Fruit fly (Drosophila melanogaster) whole organism, embryonic: ENCODE measurements around the gene CG12992.

Source experiments
- Bteb2 ChIP-seq: fragments of 200-800 bp; sonication (Bioruptor generic); optimal IDR thresholded peaks from 2 replicates; lab custom pipeline; 2016; ENCODE audit warnings: missing biosample characterization, missing genetic modification characterization
- C15 ChIP-seq: fragments of 200-800 bp; sonication (Bioruptor generic); IDR thresholded peaks from 3 replicates; pipeline ENCODE4 v1.3.6; 2022; ENCODE audit warnings: missing biosample characterization, missing genetic modification characterization
- CG10366 ChIP-seq: fragments of 200-800 bp; sonication (Bioruptor generic); IDR thresholded peaks from 2 replicates; pipeline ENCODE4 v1.3.6; 2022; ENCODE audit warnings: missing biosample characterization, missing genetic modification characterization
- CG11093 ChIP-seq: fragments of 200-800 bp; sonication (Bioruptor generic); IDR thresholded peaks from 3 replicates; pipeline ENCODE4 v1.3.6; 2022; ENCODE audit warnings: missing biosample characterization, missing genetic modification characterization
- CG1233 ChIP-seq: fragments of 200-800 bp; sonication (Bioruptor generic); optimal IDR thresholded peaks from 4 replicates; lab custom pipeline; 2018; ENCODE audit warnings: missing biosample characterization, mild to moderate bottlenecking, missing genetic modification characterization
- CG12391 ChIP-seq: fragments of 200-800 bp; sonication (Bioruptor generic); optimal IDR thresholded peaks from 3 replicates; lab custom pipeline; 2018; ENCODE audit warnings: missing biosample characterization, mild to moderate bottlenecking, missing genetic modification characterization, moderate library complexity
- CG13775 ChIP-seq: fragments of 200-800 bp; sonication (Bioruptor generic); optimal IDR thresholded peaks from 3 replicates; lab custom pipeline; 2017; ENCODE audit warnings: missing biosample characterization, mild to moderate bottlenecking, missing genetic modification characterization
- CG14441 ChIP-seq: fragments of 200-800 bp; sonication (Bioruptor generic); IDR thresholded peaks from 2 replicates; pipeline ENCODE4 v1.3.6; 2022; ENCODE audit warnings: missing biosample characterization, missing genetic modification characterization
- CG15696 ChIP-seq: fragments of 200-800 bp; sonication (Bioruptor generic); optimal IDR thresholded peaks from 2 replicates; lab custom pipeline; 2019; ENCODE audit warnings: missing biosample characterization, mild to moderate bottlenecking, missing genetic modification characterization, moderate library complexity
- CG17328 ChIP-seq: fragments of 200-800 bp; sonication (Bioruptor generic); IDR thresholded peaks from 2 replicates; pipeline ENCODE4 v1.3.6; 2022; ENCODE audit warnings: missing biosample characterization, missing genetic modification characterization
- CG18262 ChIP-seq: fragments of 200-800 bp; optimal IDR thresholded peaks from 3 replicates; lab custom pipeline; 2019; ENCODE audit warnings: missing biosample characterization, mild to moderate bottlenecking, missing genetic modification characterization, moderate library complexity
- CG2889 ChIP-seq: fragments of 200-800 bp; sonication (Bioruptor generic); IDR thresholded peaks from 3 replicates; pipeline ENCODE4 v1.3.6; 2022; ENCODE audit warnings: missing biosample characterization, missing genetic modification characterization
- CG34224 ChIP-seq: fragments of 200-800 bp; sonication (Bioruptor generic); IDR thresholded peaks from 3 replicates; pipeline ENCODE4 v1.3.6; 2022; ENCODE audit warnings: missing biosample characterization, missing genetic modification characterization; ENCODE audit not compliant: partially characterized antibody
- CG3847 ChIP-seq: fragments of 200-800 bp; sonication (Bioruptor generic); IDR thresholded peaks from 2 replicates; pipeline ENCODE4 v1.3.6; 2022; ENCODE audit warnings: missing biosample characterization, missing genetic modification characterization
- CG7786 ChIP-seq: fragments of 200-800 bp; sonication (Bioruptor generic); optimal IDR thresholded peaks from 2 replicates; lab custom pipeline; 2016; ENCODE audit warnings: missing biosample characterization, missing genetic modification characterization
- CG8290 ChIP-seq, 3 experiments: fragments of 200-800 bp; sonication (Bioruptor generic); optimal IDR thresholded peaks; 2 replicates each; lab custom pipeline; 2016 to 2019; ENCODE audit warnings: missing biosample characterization in 3 of 3, missing genetic modification characterization in 3 of 3, mild to moderate bottlenecking in 2 of 3, moderate library complexity in 1 of 3
- CG9215 ChIP-seq: fragments of 200-800 bp; sonication (Bioruptor generic); IDR thresholded peaks from 2 replicates; pipeline ENCODE4 v1.3.6; 2022; ENCODE audit warnings: missing biosample characterization, missing genetic modification characterization
- CG9727 ChIP-seq: fragments of 200-800 bp; sonication (Bioruptor generic); optimal IDR thresholded peaks from 3 replicates; lab custom pipeline; 2017; ENCODE audit warnings: missing biosample characterization, mild to moderate bottlenecking, missing genetic modification characterization
- CG9876 ChIP-seq: fragments of 200-800 bp; sonication (Bioruptor generic); optimal IDR thresholded peaks from 2 replicates; lab custom pipeline; 2016; ENCODE audit warnings: missing biosample characterization, missing genetic modification characterization
- D19B ChIP-seq: fragments of 200-800 bp; sonication (Bioruptor generic); optimal IDR thresholded peaks from 2 replicates; lab custom pipeline; 2017; ENCODE audit warnings: missing biosample characterization, mild to moderate bottlenecking, missing genetic modification characterization
- Dbx ChIP-seq: fragments of 200-800 bp; sonication (Bioruptor generic); IDR thresholded peaks from 3 replicates; pipeline ENCODE4 v1.3.6; 2022; ENCODE audit warnings: missing biosample characterization, missing genetic modification characterization
- H15 ChIP-seq: fragments of 200-800 bp; sonication (Bioruptor generic); IDR thresholded peaks from 3 replicates; pipeline ENCODE4 v1.3.6; 2022; ENCODE audit warnings: missing biosample characterization, missing genetic modification characterization
- HmgZ ChIP-seq: fragments of 200-800 bp; sonication (Bioruptor generic); optimal IDR thresholded peaks from 2 replicates; lab custom pipeline; 2018; ENCODE audit warnings: missing biosample characterization, mild to moderate bottlenecking, missing genetic modification characterization
- Jarid2 ChIP-seq: fragments of 200-800 bp; sonication (Bioruptor generic); optimal IDR thresholded peaks from 3 replicates; lab custom pipeline; 2017; ENCODE audit warnings: mild to moderate bottlenecking, missing biosample characterization, missing genetic modification reagents, missing genetic modification characterization
- Kr ChIP-seq: fragments of 200-800 bp; sonication (Bioruptor generic); optimal IDR thresholded peaks from 2 replicates; lab custom pipeline; 2017; ENCODE audit warnings: missing biosample characterization, mild to moderate bottlenecking, missing genetic modification characterization
- Mad ChIP-seq: fragments of 200-800 bp; sonication (Bioruptor generic); optimal IDR thresholded peaks from 2 replicates; lab custom pipeline; 2016; ENCODE audit warnings: missing biosample characterization, missing genetic modification characterization
- Meics ChIP-seq: fragments of 200-800 bp; sonication (Bioruptor generic); optimal IDR thresholded peaks from 2 replicates; lab custom pipeline; 2017; ENCODE audit warnings: missing biosample characterization, mild to moderate bottlenecking, missing genetic modification characterization
- PHDP ChIP-seq: fragments of 200-800 bp; sonication (Bioruptor generic); optimal IDR thresholded peaks from 3 replicates; lab custom pipeline; 2018; ENCODE audit warnings: missing biosample characterization, mild to moderate bottlenecking, missing genetic modification characterization, moderate library complexity
- Pdp1 ChIP-seq, 2 experiments: fragments of 200-800 bp; sonication (Bioruptor generic); optimal IDR thresholded peaks; 3 replicates each; lab custom pipeline; 2016; ENCODE audit warnings: missing biosample characterization in 2 of 2, missing genetic modification characterization in 2 of 2, mild to moderate bottlenecking in 1 of 2, moderate library complexity in 1 of 2
- Poxn ChIP-seq: fragments of 200-800 bp; sonication (Bioruptor generic); IDR thresholded peaks from 2 replicates; pipeline ENCODE4 v1.3.6; 2022; ENCODE audit warnings: missing biosample characterization, missing genetic modification characterization
- Trl ChIP-seq, 3 experiments: fragments of >200 bp in 2 of 3; fragments of 200-800 bp in 1 of 3; sonication (Bioruptor generic) in 1 of 3; optimal IDR thresholded peaks; 2 replicates in 1 of 3; 3 replicates in 2 of 3; lab custom pipeline; 2016 to 2017; ENCODE audit warnings: missing biosample characterization in 1 of 3, missing genetic modification characterization in 1 of 3
- ato ChIP-seq: fragments of 200-800 bp; sonication (Bioruptor generic); IDR thresholded peaks from 2 replicates; pipeline ENCODE4 v1.3.6; 2022; ENCODE audit warnings: missing biosample characterization, missing genetic modification characterization; ENCODE audit not compliant: partially characterized antibody
- cas ChIP-seq: fragments of 200-800 bp; sonication (Bioruptor generic); IDR thresholded peaks from 2 replicates; pipeline ENCODE4 v1.3.6; 2022; ENCODE audit warnings: missing biosample characterization, missing genetic modification characterization
- crol ChIP-seq: fragments of 200-800 bp; sonication (Bioruptor generic); IDR thresholded peaks from 2 replicates; pipeline ENCODE4 v1.3.6; 2022; ENCODE audit warnings: missing biosample characterization, missing genetic modification characterization
- ftz-f1 ChIP-seq: fragments of 200-800 bp; sonication (Bioruptor generic); optimal IDR thresholded peaks from 2 replicates; lab custom pipeline; 2016; ENCODE audit warnings: missing biosample characterization, missing genetic modification characterization
- grau ChIP-seq: fragments of 200-800 bp; optimal IDR thresholded peaks from 3 replicates; lab custom pipeline; 2019; ENCODE audit warnings: missing biosample characterization, mild to moderate bottlenecking, missing genetic modification characterization, moderate library complexity
- gt ChIP-seq: fragments of 200-800 bp; sonication (Bioruptor generic); IDR thresholded peaks from 2 replicates; pipeline ENCODE4 v1.3.6; 2022; ENCODE audit warnings: missing biosample characterization, missing genetic modification characterization
- jing ChIP-seq: fragments of 200-800 bp; sonication (Bioruptor generic); optimal IDR thresholded peaks from 2 replicates; lab custom pipeline; 2018; ENCODE audit warnings: missing biosample characterization, mild to moderate bottlenecking, missing genetic modification characterization
- jumu ChIP-seq: fragments of 200-800 bp; sonication (Bioruptor generic); optimal IDR thresholded peaks from 3 replicates; lab custom pipeline; 2016; ENCODE audit warnings: missing biosample characterization, missing genetic modification characterization
- klu ChIP-seq: fragments of 200-800 bp; sonication (Bioruptor generic); IDR thresholded peaks from 2 replicates; pipeline ENCODE4 v1.3.6; 2022; ENCODE audit warnings: missing biosample characterization, missing genetic modification characterization
- kni ChIP-seq: fragments of 200-800 bp; sonication (Bioruptor generic); optimal IDR thresholded peaks from 3 replicates; lab custom pipeline; 2017; ENCODE audit warnings: mild to moderate bottlenecking, missing biosample characterization, missing genetic modification reagents, missing genetic modification characterization
- lbe ChIP-seq: fragments of 200-800 bp; sonication (Bioruptor generic); optimal IDR thresholded peaks from 2 replicates; lab custom pipeline; 2016; ENCODE audit warnings: missing biosample characterization, mild to moderate bottlenecking, missing genetic modification characterization
- lola ChIP-seq, 3 experiments: fragments of >200 bp in 2 of 3; fragments of 200-800 bp in 1 of 3; sonication (Bioruptor generic) in 1 of 3; optimal IDR thresholded peaks; 2 replicates each; lab custom pipeline; 2017 to 2019; ENCODE audit warnings: missing biosample characterization in 3 of 3, missing genetic modification characterization in 3 of 3, mild to moderate bottlenecking in 1 of 3, moderate library complexity in 1 of 3
- mam ChIP-seq: fragments of 200-800 bp; sonication (Bioruptor generic); optimal IDR thresholded peaks from 3 replicates; lab custom pipeline; 2016; ENCODE audit warnings: missing biosample characterization, missing genetic modification characterization
- mld ChIP-seq: fragments of 200-800 bp; sonication (Bioruptor generic); IDR thresholded peaks from 3 replicates; pipeline ENCODE4 v1.3.6; 2022; ENCODE audit warnings: missing biosample characterization, missing genetic modification characterization; ENCODE audit not compliant: partially characterized antibody
- nom ChIP-seq: fragments of 200-800 bp; sonication (Bioruptor generic); optimal IDR thresholded peaks from 2 replicates; lab custom pipeline; 2017; ENCODE audit warnings: missing biosample characterization, missing genetic modification characterization, mild to moderate bottlenecking, moderate library complexity, missing genetic modification reagents
- p53 ChIP-seq: fragments of 200-800 bp; sonication (Bioruptor generic); optimal IDR thresholded peaks from 2 replicates; lab custom pipeline; 2016; ENCODE audit warnings: missing biosample characterization, missing genetic modification characterization
- pb ChIP-seq: fragments of 200-800 bp; sonication (Bioruptor generic); optimal IDR thresholded peaks from 3 replicates; lab custom pipeline; 2016; ENCODE audit warnings: missing biosample characterization, missing genetic modification characterization
- seq ChIP-seq: fragments of 200-800 bp; sonication (Bioruptor generic); IDR thresholded peaks from 2 replicates; pipeline ENCODE4 v1.3.6; 2022; ENCODE audit warnings: missing biosample characterization, missing genetic modification characterization
- stwl ChIP-seq: fragments of 200-800 bp; sonication (Bioruptor generic); optimal IDR thresholded peaks from 3 replicates; lab custom pipeline; 2018; ENCODE audit warnings: missing biosample characterization, mild to moderate bottlenecking, missing genetic modification characterization, moderate library complexity

The CG12992 gene

DNA sequence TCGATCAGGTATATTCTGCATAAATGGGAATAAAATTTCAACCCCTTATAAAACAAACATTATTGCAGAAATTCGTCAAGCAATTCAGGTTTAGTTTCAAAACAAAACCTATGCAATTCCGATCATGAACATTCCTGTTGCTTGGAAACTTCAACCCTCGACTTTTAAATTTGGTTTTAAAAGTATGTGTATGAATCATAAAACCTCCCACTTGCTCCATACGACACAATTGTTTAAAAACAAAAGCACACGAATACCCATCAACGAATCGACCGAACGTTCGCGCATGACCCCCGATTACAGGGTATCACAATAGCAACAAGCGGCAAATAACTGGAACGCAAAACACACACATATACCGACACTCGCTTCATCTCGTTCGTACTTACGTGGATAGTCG, 10.5 kb upstream of the CG12992 start (continued):
- TF ChIP-seq ftz-f1, result no peak
- no peak for TF ChIP-seq gt (GFP tag; lab: Robert Waterston, UW)
- TF ChIP-seq Meics (GFP tag; lab: Kevin White, UChicago), result peak; percentile 21
- no peak for TF ChIP-seq kni (GFP tag; lab: Kevin White, UChicago)
- 0 out of 2 replicates have a peak, but pooled peaks have one; percentile 10 for TF ChIP-seq CG17328 (GFP tag; lab: Robert Waterston, UW)
- no peak for TF ChIP-seq Kr (GFP tag; lab: Kevin White, UChicago)
- TF ChIP-seq nom (GFP tag; lab: Kevin White, UChicago), result no peak
- peak; percentile 39 for TF ChIP-seq CG18262
- peak; percentile 30 for TF ChIP-seq CG12391
- TF ChIP-seq PHDP (tag; lab: Kevin White, UChicago), result peak; percentile 24
- no peak for TF ChIP-seq seq (GFP tag; lab: Robert Waterston, UW)
- TF ChIP-seq Jarid2 (GFP tag; lab: Kevin White, UChicago), result no peak
- TF ChIP-seq CG13775 (GFP tag; lab: Kevin White, UChicago), result peak; percentile 15
- peak; percentile 37 for TF ChIP-seq CG9727 (GFP tag; lab: Kevin White, UChicago)
- TF ChIP-seq cas (GFP tag; lab: Robert Waterston, UW), result no peak
- no peak for TF ChIP-seq Bteb2
- TF ChIP-seq CG3847 (GFP tag; lab: Robert Waterston, UW), result no peak
- TF ChIP-seq C15 (GFP tag; lab: Robert Waterston, UW), result no peak
- TF ChIP-seq CG1233 (GFP tag; lab: Kevin White, UChicago), result no peak
- TF ChIP-seq H15 (GFP tag; lab: Robert Waterston, UW), result 0 out of 3 replicates have a peak, but pooled peaks have one; percentile 25
- TF ChIP-seq p53 (GFP tag; lab: Kevin White, UChicago), result peak; percentile 47
- TF ChIP-seq CG15696 (tag; lab: Kevin White, UChicago), result peak; percentile 10
- TF ChIP-seq CG7786 (GFP tag; lab: Kevin White, UChicago), result no peak
- peak; percentile 16; the same call in 1 of the 2 replicates for TF ChIP-seq CG10366
- TF ChIP-seq jumu (GFP tag; lab: Kevin White, UChicago), result peak; percentile 25
- no peak for TF ChIP-seq mam
- no peak for TF ChIP-seq pb
- TF ChIP-seq CG11093 (GFP tag; lab: Robert Waterston, UW), result no peak
- peak; percentile 89 for TF ChIP-seq D19B
- no peak for TF ChIP-seq HmgZ (tag; lab: Kevin White, UChicago)
- peak in 1 of 2 experiments; percentile 27 for TF ChIP-seq Pdp1 (GFP tag; optimal IDR thresholded peaks at IDR 0.05; lab: Kevin White, UChicago)
- no peak for TF ChIP-seq Mad (GFP tag; lab: Kevin White, UChicago)
- no peak for TF ChIP-seq ato (GFP tag; lab: Robert Waterston, UW)
- TF ChIP-seq lbe (GFP tag; lab: Kevin White, UChicago), result no peak
- TF ChIP-seq CG8290 (GFP tag; optimal IDR thresholded peaks at IDR 0.05; lab: Kevin White, UChicago), result no peak
- peak in 1 of 2 experiments; percentile 51 for TF ChIP-seq CG8290 (tag; optimal IDR thresholded peaks at IDR 0.05; lab: Kevin White, UChicago)
- no peak for TF ChIP-seq CG34224
- TF ChIP-seq Poxn, result no peak
- no peak for TF ChIP-seq CG14441 (GFP tag; lab: Robert Waterston, UW)
- TF ChIP-seq grau (tag; lab: Kevin White, UChicago), result peak; percentile 23
- TF ChIP-seq CG9215, result no peak
- TF ChIP-seq crol (GFP tag; lab: Robert Waterston, UW), result no peak
- no peak for TF ChIP-seq klu
- no peak for TF ChIP-seq CG9876
- TF ChIP-seq CG2889 (GFP tag; lab: Robert Waterston, UW), result no peak
- no peak for TF ChIP-seq Dbx (GFP tag; lab: Robert Waterston, UW)
- no peak for TF ChIP-seq mld (GFP tag; lab: Robert Waterston, UW)
- TF ChIP-seq stwl (tag; lab: Kevin White, UChicago), result no peak
- no peak for TF ChIP-seq Trl (optimal IDR thresholded peaks at IDR 0.05; lab: Kevin White, UChicago)
- TF ChIP-seq Trl (GFP tag; optimal IDR thresholded peaks at IDR 0.05; lab: Kevin White, UChicago), result peak; percentile 18
- peak in 1 of 3 experiments; percentile 41 for TF ChIP-seq lola (GFP tag; optimal IDR thresholded peaks at IDR 0.05; lab: Kevin White, UChicago)
- TF ChIP-seq jing (GFP tag; lab: Kevin White, UChicago), result no peak
